Worm (Caenorhabditis elegans) whole organism, young adult: ENCODE results near the gene tmed-10.

Experiments used
- C06A6.2 ChIP-seq: fragments of 200-800 bp; sonication (Bioruptor generic); conservative IDR thresholded peaks from 2 replicates; pipeline ENCODE4 v1.3.6; 2022; ENCODE audit warnings: missing genetic modification characterization, missing compliant biosample characterization
- T07F8.4 ChIP-seq: sonication (generic microtip); optimal IDR thresholded peaks from 2 replicates; lab custom pipeline; 2016; ENCODE audit warnings: mild to moderate bottlenecking, missing genetic modification characterization, moderate library complexity, missing compliant biosample characterization
- akir-1 ChIP-seq: fragments of 200-800 bp; sonication (Bioruptor generic); optimal IDR thresholded peaks from 2 replicates; lab custom pipeline; 2018; ENCODE audit warnings: mild to moderate bottlenecking, missing genetic modification characterization, moderate library complexity, missing compliant biosample characterization
- ama-1 ChIP-seq, 3 experiments: fragments of 150-350 bp in 1 of 3; sonication (generic microtip) in 2 of 3; optimal IDR thresholded peaks; 2 replicates each; lab custom pipeline; 2014 to 2018; ENCODE audit warnings: missing biosample characterization in 2 of 3, missing genetic modification characterization in 2 of 3, missing genetic modification reagents in 2 of 3
- chd-7 ChIP-seq: sonication (generic microtip); optimal IDR thresholded peaks from 2 replicates; lab custom pipeline; 2016; ENCODE audit warnings: mild to moderate bottlenecking, missing genetic modification characterization, moderate library complexity, missing compliant biosample characterization
- egl-44 ChIP-seq: fragments of 200-800 bp; sonication (Bioruptor generic); IDR thresholded peaks from 2 replicates; pipeline ENCODE4 v1.3.6; 2022; ENCODE audit warnings: missing genetic modification reagents, missing genetic modification characterization, missing compliant biosample characterization
- fkh-3 ChIP-seq: sonication (generic microtip); optimal IDR thresholded peaks from 2 replicates; lab custom pipeline; 2016; ENCODE audit warnings: mild to moderate bottlenecking, missing genetic modification characterization, missing compliant biosample characterization
- lin-35 ChIP-seq, 3 experiments: fragments of 150-350 bp in 2 of 3; sonication (generic microtip) in 1 of 3; optimal IDR thresholded peaks; 2 replicates each; lab custom pipeline; 2014 to 2018; ENCODE audit warnings: missing biosample characterization in 3 of 3, missing genetic modification characterization in 3 of 3, missing genetic modification reagents in 3 of 3
- lin-40 ChIP-seq: sonication (generic microtip); optimal IDR thresholded peaks from 2 replicates; lab custom pipeline; 2016; ENCODE audit warnings: missing genetic modification characterization, mild to moderate bottlenecking, missing compliant biosample characterization, missing genotype, missing genetic modification reagents
- repo-1 ChIP-seq: sonication (generic microtip); optimal IDR thresholded peaks from 2 replicates; lab custom pipeline; 2017; ENCODE audit warnings: mild to moderate bottlenecking, missing genetic modification characterization, missing compliant biosample characterization
- unc-130 ChIP-seq: sonication (generic microtip); optimal IDR thresholded peaks from 2 replicates; lab custom pipeline; 2016; ENCODE audit warnings: missing genetic modification reagents, missing genetic modification characterization, missing compliant biosample characterization
- ztf-25 ChIP-seq: fragments of 200-800 bp; sonication (Bioruptor generic); IDR thresholded peaks from 2 replicates; pipeline ENCODE4 v1.3.6; 2022; ENCODE audit warnings: missing genetic modification reagents, missing genetic modification characterization, missing compliant biosample characterization

DNA sequence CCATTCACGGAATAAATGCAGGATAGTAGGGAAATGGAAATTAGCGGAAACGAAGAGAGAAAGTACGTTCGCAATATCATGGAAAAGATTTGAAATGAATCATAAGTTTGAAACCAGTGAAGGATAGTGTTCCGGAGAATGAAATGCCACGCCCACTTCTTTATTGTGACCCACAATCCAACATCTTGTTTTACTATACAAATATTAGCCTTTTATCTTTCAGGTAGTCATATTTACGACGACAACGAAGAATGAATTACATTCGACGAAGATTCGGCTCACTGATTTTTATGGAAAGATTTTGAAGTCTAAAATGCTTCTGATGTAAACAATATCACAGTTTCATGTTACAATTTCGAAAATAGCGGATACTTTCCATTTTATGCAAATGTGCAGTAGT, 10.0 kb downstream of the tmed-10 start, which contains the start of gene cutl-18:
- TF ChIP-seq akir-1 (GFP tag; lab: Kevin White, UChicago) (no peak), ztf-25 (GFP tag; lab: Robert Waterston, UW) (no peak), fkh-3 (no peak), unc-130 (no peak), chd-7 (tag; lab: Kevin White, UChicago) (no peak), ama-1 (optimal IDR thresholded peaks at IDR 0.05; lab: Kevin White, UChicago) (no peak), ama-1 (GFP tag; optimal IDR thresholded peaks at IDR 0.05; lab: Kevin White, UChicago) (no peak), lin-40 (tag; lab: Kevin White, UChicago) (no peak), repo-1 (no peak), egl-44 (GFP tag; lab: Robert Waterston, UW) (no peak), lin-35 (GFP tag; optimal IDR thresholded peaks at IDR 0.05; lab: Kevin White, UChicago) (no peak), T07F8.4 (no peak), C06A6.2 (GFP tag; lab: Robert Waterston, UW) (no peak)
